Fruit fly (Drosophila melanogaster) S2 (cell line): ENCODE measurements around the gene YL-1.

Experiments used
- CG8478 ChIP-seq: fragments of >200 bp; optimal IDR thresholded peaks from 2 replicates; lab custom pipeline; 2018
- CTCF ChIP-seq, 2 experiments: fragments of >200 bp; optimal IDR thresholded peaks; 2 replicates each; lab custom pipeline; 2018

Gene YL-1

DNA sequence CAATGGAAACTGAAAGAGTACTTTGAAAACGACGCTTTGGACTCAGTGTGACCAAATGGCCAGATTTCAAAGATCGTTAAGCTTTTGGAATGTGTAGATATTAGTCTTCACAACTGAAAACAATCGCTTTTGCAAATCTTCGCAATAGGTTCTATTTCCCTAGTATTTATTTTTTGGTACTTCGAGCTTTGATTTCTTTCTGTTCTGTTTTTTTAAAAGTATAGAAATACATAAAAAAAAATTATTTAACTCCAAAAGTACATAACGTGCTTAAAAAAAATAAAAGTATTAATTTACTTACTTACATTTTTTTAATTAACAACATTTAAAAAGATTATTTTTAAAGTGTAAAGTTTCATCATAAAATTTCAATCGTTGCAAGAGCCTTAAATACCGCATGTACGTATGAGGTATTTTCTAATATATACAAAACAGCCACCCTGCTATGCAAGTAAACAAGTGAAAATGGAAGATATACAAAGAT is 17.2 kb downstream of the YL-1 start, which contains the start of the genes piwi and CG12253:
piwi (minus strand) TSS at position 51 of the 484 bp plus-strand sequence.
CG12253 (plus strand) TSS at position 437 of the 484 bp plus-strand sequence.
- TF ChIP-seq CG8478 (lab: Kevin White, UChicago): no peak
- no peak for TF ChIP-seq CTCF (optimal IDR thresholded peaks at IDR 0.05; lab: Kevin White, UChicago)

DNA sequence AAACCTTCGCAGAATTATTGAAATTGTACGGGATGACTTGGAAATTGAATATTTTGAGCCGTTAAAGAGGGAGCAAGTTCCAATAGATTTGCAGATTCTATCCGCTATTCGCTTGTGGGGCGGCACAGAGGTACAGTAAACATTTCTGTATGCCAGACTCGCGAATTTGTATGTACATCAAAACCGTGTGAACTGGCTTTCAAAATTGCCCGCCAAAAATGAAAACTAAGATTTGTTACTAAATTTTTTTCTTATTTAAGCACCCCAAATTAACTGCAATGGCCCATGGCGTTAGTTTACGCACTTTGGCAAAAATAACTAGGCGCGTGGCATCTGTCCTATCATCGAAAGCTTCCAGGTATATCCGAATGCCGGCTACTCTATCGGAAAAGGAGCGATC is 17.8 kb downstream of the YL-1 start:
- TF ChIP-seq CTCF (optimal IDR thresholded peaks at IDR 0.05; lab: Kevin White, UChicago): no peak
- no peak for TF ChIP-seq CG8478 (lab: Kevin White, UChicago)

- TF ChIP-seq CTCF (optimal IDR thresholded peaks at IDR 0.05; lab: Kevin White, UChicago) (peak; percentile 39 to 44), CG8478 (lab: Kevin White, UChicago) (no peak)
These were observed 18.9 kb downstream of the YL-1 start, which contains the start of gene TTLL4A for dm6 chr2L:10989162-10989561. Gene TTLL4A (plus strand): TSS chr2L:10989401.

- TF ChIP-seq CG8478 (lab: Kevin White, UChicago) (no peak), CTCF (optimal IDR thresholded peaks at IDR 0.05; lab: Kevin White, UChicago) (no peak)
These were observed 31.3 kb downstream of the YL-1 start, which contains the start of the genes aub and lectin-33A for dm6 chr2L:11001376-11002122. Gene aub (minus strand): TSS chr2L:11001476. Gene lectin-33A (plus strand): TSS chr2L:11002072.

- no peak for TF ChIP-seq CG8478 (lab: Kevin White, UChicago)
- TF ChIP-seq CTCF (optimal IDR thresholded peaks at IDR 0.05; lab: Kevin White, UChicago): peak in 1 of 2 experiments; percentile 38
These were observed 33.9 kb downstream of the YL-1 start, which contains the start of gene RpL9 for dm6 chr2L:11003925-11004673. Gene RpL9 (minus strand): TSS chr2L:11004189.

DNA sequence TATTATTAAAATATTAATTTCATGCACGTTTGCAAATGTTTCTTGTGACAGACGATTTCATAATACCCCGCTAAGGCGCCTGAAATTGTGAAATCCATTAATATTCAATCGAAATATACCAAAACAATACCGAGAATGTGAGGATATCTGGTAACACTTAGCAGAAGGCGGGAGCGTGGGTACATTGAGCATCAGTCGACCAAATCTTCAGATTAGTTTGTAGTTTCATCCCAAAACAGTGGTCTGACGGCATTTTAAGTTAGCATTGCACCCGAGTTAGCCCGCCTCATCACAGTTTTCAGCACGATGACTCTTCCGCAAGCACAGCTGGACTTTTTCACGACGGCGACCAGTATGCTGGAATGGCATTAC is 34.4 kb downstream of the YL-1 start, which contains the start of gene Nup154:
Nup154 (plus strand) TSS at position 147 of the 372 bp plus-strand sequence.
- TF ChIP-seq CTCF (optimal IDR thresholded peaks at IDR 0.05; lab: Kevin White, UChicago): no peak
- TF ChIP-seq CG8478 (lab: Kevin White, UChicago): no peak

DNA sequence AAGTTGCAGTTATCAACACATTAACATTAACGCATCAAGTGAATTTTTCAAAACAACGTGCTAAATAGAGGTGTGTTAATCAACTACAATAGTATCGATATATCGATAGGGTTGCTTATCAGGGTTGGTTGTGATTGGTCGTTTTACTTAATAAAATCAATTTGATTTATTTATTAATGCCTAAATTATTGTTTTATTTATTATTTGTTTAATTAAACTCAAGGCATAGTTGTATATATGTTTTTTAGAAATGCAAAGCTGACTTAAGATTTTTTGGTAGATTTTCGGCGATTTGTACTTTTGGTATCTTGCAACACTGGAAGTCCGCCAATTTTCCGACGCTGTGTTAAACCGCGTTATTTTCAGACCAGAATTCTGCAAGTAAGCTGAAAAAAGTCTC is 40.8 kb downstream of the YL-1 start, which contains the start of the genes Art8 and dUTPase:
Art8 (minus strand) TSS at position 88 of the 400 bp plus-strand sequence.
dUTPase (plus strand) TSS at position 314 of the 400 bp plus-strand sequence.
- TF ChIP-seq CG8478 (lab: Kevin White, UChicago): no peak
- no peak for TF ChIP-seq CTCF (optimal IDR thresholded peaks at IDR 0.05; lab: Kevin White, UChicago)

dm6 chr2L:11014018-11014611 is 43.9 kb downstream of the YL-1 start:
- TF ChIP-seq CG8478 (lab: Kevin White, UChicago): no peak
- no peak for TF ChIP-seq CTCF (optimal IDR thresholded peaks at IDR 0.05; lab: Kevin White, UChicago)

DNA sequence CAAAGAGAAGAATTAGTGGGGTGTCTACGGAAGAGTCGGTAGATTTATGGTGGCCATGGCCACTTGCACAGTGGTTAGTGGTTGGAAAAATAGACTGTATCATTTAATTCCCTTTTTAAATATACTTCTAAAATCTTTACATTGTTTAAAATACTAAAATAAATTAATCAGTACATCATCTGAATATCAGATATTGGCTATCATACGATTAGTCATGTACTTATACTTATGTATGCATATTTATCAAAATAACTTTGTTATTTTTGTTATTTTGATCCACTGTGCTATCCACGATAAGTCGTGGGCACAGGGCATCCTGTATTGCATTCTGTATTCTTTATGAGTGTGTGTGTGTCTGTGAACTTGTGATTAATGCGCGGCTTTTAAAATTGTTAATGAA is 44.4 kb downstream of the YL-1 start:
- TF ChIP-seq CTCF (optimal IDR thresholded peaks at IDR 0.05; lab: Kevin White, UChicago) (no peak), CG8478 (lab: Kevin White, UChicago) (no peak)

dm6 chr2L:11015320-11015719 is 45.1 kb downstream of the YL-1 start, which contains the start of gene Acp32CD:
Gene Acp32CD (plus strand): TSS chr2L:11015620.
- no peak for TF ChIP-seq CTCF (optimal IDR thresholded peaks at IDR 0.05; lab: Kevin White, UChicago)
- TF ChIP-seq CG8478 (lab: Kevin White, UChicago): no peak

DNA sequence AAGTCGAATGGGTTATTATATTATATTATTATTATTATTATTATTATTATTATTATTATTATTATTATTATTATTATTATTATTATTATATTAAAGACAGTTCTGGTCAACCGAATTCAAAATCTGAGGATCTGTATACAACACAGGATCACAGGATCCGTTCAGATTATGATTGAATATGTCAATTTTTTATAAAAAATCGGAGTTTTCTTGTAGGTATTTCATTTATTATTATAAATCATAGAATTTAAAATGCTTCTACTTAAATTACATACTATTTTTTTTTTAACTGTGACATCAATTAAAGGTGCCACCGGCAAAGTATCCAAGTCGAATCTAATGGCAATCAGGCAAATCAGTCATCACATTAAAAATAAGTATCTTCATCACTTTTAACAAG is 46.5 kb downstream of the YL-1 start, which contains the start of gene CG14913:
CG14913 (plus strand) TSS at position 301 of the 400 bp plus-strand sequence.
- TF ChIP-seq CG8478 (lab: Kevin White, UChicago) (no peak), CTCF (optimal IDR thresholded peaks at IDR 0.05; lab: Kevin White, UChicago) (no peak)

DNA sequence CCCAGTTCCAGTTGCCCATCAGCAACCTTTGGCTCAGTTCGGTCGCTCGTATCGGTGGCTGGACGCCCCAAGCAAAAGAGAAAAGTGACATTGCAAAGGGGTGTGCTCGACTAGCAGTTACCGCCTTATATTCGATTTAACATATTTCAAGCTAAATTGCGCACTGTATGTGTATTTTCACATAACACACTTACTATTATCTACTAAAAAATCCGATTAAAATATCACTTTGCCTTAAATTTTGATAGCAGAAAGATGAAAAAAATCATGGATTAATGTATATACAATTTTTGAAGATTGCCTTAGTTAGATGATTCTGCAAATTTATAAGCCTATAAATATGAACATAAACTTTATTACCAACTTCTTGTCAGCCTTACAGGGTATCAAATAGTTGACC is 51.4 kb downstream of the YL-1 start:
- TF ChIP-seq CG8478 (lab: Kevin White, UChicago): no peak
- TF ChIP-seq CTCF (optimal IDR thresholded peaks at IDR 0.05; lab: Kevin White, UChicago): no peak
